Fruit fly (Drosophila melanogaster) S2 (cell line): ENCODE measurements around the gene eIF2Bepsilon.

Experiments used
- CG8478 ChIP-seq: fragments of >200 bp; optimal IDR thresholded peaks from 2 replicates; lab custom pipeline; 2018
- CTCF ChIP-seq, 2 experiments: fragments of >200 bp; optimal IDR thresholded peaks; 2 replicates each; lab custom pipeline; 2018

- TF ChIP-seq CTCF (optimal IDR thresholded peaks at IDR 0.05; lab: Kevin White, UChicago): no peak
- TF ChIP-seq CG8478 (lab: Kevin White, UChicago): no peak
These were observed 45.5 kb upstream of the eIF2Bepsilon start for dm6 chrX:1968152-1968551.
